Fruit fly (Drosophila melanogaster): ENCODE results near the gene PNUTS.

The PNUTS gene

dm6 chr2L:889799-890198 lies 19.5 kb downstream of the PNUTS start (continued):
- TF ChIP-seq CG3065 (GFP tag; optimal IDR thresholded peaks at IDR 0.05) (no peak), al (GFP tag; IDR thresholded peaks at IDR 0.05) (no peak), CG2202 (tag; optimal IDR thresholded peaks at IDR 0.05) (no peak), CG7357 (GFP tag; IDR thresholded peaks at IDR 0.05) (0 out of 3 replicates have a peak, but pooled peaks have one; percentile 6), Hmx (GFP tag; optimal IDR thresholded peaks at IDR 0.05) (no peak), CG9932 (GFP tag; IDR thresholded peaks at IDR 0.05) (no peak), Med (GFP tag) (peak; percentile 63), ssp (GFP tag; IDR thresholded peaks at IDR 0.05) (0 out of 2 replicates have a peak, but pooled peaks have one; percentile 19), CG3847 (GFP tag; IDR thresholded peaks at IDR 0.05) (peak; percentile 44), Gug (GFP tag; IDR thresholded peaks at IDR 0.05) (0 out of 4 replicates have a peak, but pooled peaks have one; percentile 12), jing (GFP tag; optimal IDR thresholded peaks at IDR 0.05) (no peak), CG6765 (GFP tag; optimal IDR thresholded peaks at IDR 0.05) (no peak), CG7556 (GFP tag; optimal IDR thresholded peaks at IDR 0.05) (peak; percentile 11), CG34224 (GFP tag; IDR thresholded peaks at IDR 0.05; ENCODE audit: partially characterized antibody) (no peak), Ravus (GFP tag; IDR thresholded peaks at IDR 0.05) (no peak), Dip3 (GFP tag; optimal IDR thresholded peaks at IDR 0.05) (no peak), CG8290 (GFP tag; optimal IDR thresholded peaks at IDR 0.05) (no peak), CG8290 (tag; optimal IDR thresholded peaks at IDR 0.05) (peak in 1 of 2 experiments; percentile 33), CG10366 (GFP tag; IDR thresholded peaks at IDR 0.05) (peak; percentile 45; the same call in 1 of the 2 replicates), CG10462 (GFP tag; optimal IDR thresholded peaks at IDR 0.05) (no peak), HLH3B (GFP tag; IDR thresholded peaks at IDR 0.05) (peak; percentile 44; the same call in 1 of the 2 replicates), CG30403 (GFP tag; optimal IDR thresholded peaks at IDR 0.05) (peak; percentile 7), crol (GFP tag; IDR thresholded peaks at IDR 0.05) (0 out of 2 replicates have a peak, but pooled peaks have one; percentile 9), CG14014 (GFP tag; IDR thresholded peaks at IDR 0.05) (peak; percentile 46; the same call in 1 of the 2 replicates), row (GFP tag; IDR thresholded peaks at IDR 0.05) (peak; percentile 79), fd102C (GFP tag; optimal IDR thresholded peaks at IDR 0.05) (no peak), dati (GFP tag; IDR thresholded peaks at IDR 0.05) (no peak), CG2889 (GFP tag; IDR thresholded peaks at IDR 0.05) (peak; percentile 40; the same call in 1 of the 3 replicates), Side (GFP tag; optimal IDR thresholded peaks at IDR 0.05) (no peak), Hmr (GFP tag; optimal IDR thresholded peaks at IDR 0.05) (peak; percentile 36), croc (GFP tag; conservative IDR thresholded peaks at IDR 0.05) (peak; percentile 14; the same call in 1 of the 3 replicates), Sry-δ (GFP tag; optimal IDR thresholded peaks at IDR 0.05) (no peak), lov (optimal IDR thresholded peaks at IDR 0.05) (no peak), lov (GFP tag; IDR thresholded peaks at IDR 0.05) (no peak), CG11398 (GFP tag; optimal IDR thresholded peaks at IDR 0.05) (no peak), CG6689 (GFP tag; IDR thresholded peaks at IDR 0.05) (peak; percentile 54), aop (GFP tag; IDR thresholded peaks at IDR 0.05) (no peak), cg (GFP tag; optimal IDR thresholded peaks at IDR 0.05) (no peak), Rfx (GFP tag; IDR thresholded peaks at IDR 0.05) (peak; percentile 52; the same call in 1 of the 2 replicates), Usf (GFP tag; optimal IDR thresholded peaks at IDR 0.05) (no peak), CG11696 (GFP tag; IDR thresholded peaks at IDR 0.05) (no peak), Scr (GFP tag; IDR thresholded peaks at IDR 0.05; ENCODE audit: partially characterized antibody) (no peak), CG17385 (GFP tag; optimal IDR thresholded peaks at IDR 0.05) (peak; percentile 39), CG5953 (GFP tag; IDR thresholded peaks at IDR 0.05) (peak; percentile 39; the same call in 1 of the 2 replicates), Dfd (GFP tag; optimal IDR thresholded peaks at IDR 0.05) (no peak), slbo (GFP tag; IDR thresholded peaks at IDR 0.05) (peak; percentile 77), Poxn (GFP tag; IDR thresholded peaks at IDR 0.05) (no peak), Adf1 (GFP tag; IDR thresholded peaks at IDR 0.05) (no peak), tgo (GFP tag; IDR thresholded peaks at IDR 0.05) (peak; percentile 43; the same call in 2 of the 3 replicates), ewg (GFP tag; optimal IDR thresholded peaks at IDR 0.05) (peak; percentile 11), CG3163 (GFP tag; optimal IDR thresholded peaks at IDR 0.05) (no peak), pb (GFP tag; optimal IDR thresholded peaks at IDR 0.05) (no peak), Lpt (GFP tag; optimal IDR thresholded peaks at IDR 0.05) (no peak)

Measured in whole organism, embryonic.